Worm (Caenorhabditis elegans) whole organism, L1 larva: ENCODE results near the gene ndua-8.

Experiments used
- C16A3.4 ChIP-seq: fragments of 150-350 bp; optimal IDR thresholded peaks from 2 replicates; lab custom pipeline; 2014; ENCODE audit warnings: missing biosample characterization, missing genetic modification characterization
- alr-1 ChIP-seq: fragments of 200-800 bp; sonication (Bioruptor generic); optimal IDR thresholded peaks from 2 replicates; lab custom pipeline; 2018; ENCODE audit warnings: borderline replicate concordance, mild to moderate bottlenecking, missing genetic modification characterization, missing compliant biosample characterization
- aly-2 ChIP-seq: fragments of 150-350 bp; optimal IDR thresholded peaks from 2 replicates; lab custom pipeline; 2014; ENCODE audit warnings: missing biosample characterization, missing genetic modification characterization
- ama-1 ChIP-seq: fragments of 150-350 bp; optimal IDR thresholded peaks from 2 replicates; lab custom pipeline; 2014
- ceh-63 ChIP-seq: fragments of 200-800 bp; sonication (Bioruptor generic); optimal IDR thresholded peaks from 2 replicates; lab custom pipeline; 2018; ENCODE audit warnings: mild to moderate bottlenecking, missing genetic modification characterization, missing compliant biosample characterization
- ceh-82 ChIP-seq, 3 experiments: fragments of 150-350 bp in 1 of 3; sonication (generic microtip) in 2 of 3; optimal IDR thresholded peaks; 2 replicates each; lab custom pipeline; 2014 to 2017; ENCODE audit warnings: missing biosample characterization in 3 of 3, missing genetic modification characterization in 3 of 3
- ceh-88 ChIP-seq: fragments of 200-800 bp; sonication (Bioruptor generic); IDR thresholded peaks from 2 replicates; pipeline ENCODE4 v1.3.6; 2022; ENCODE audit warnings: missing genetic modification characterization, missing compliant biosample characterization
- dsc-1 ChIP-seq: sonication (generic microtip); optimal IDR thresholded peaks from 2 replicates; lab custom pipeline; 2016; ENCODE audit warnings: mild to moderate bottlenecking, missing genetic modification characterization, missing compliant biosample characterization
- efl-1 ChIP-seq, 4 experiments: fragments of 150-350 bp; optimal IDR thresholded peaks in 3 of 4; peaks in 1 of 4; 1 replicate in 1 of 4; 2 replicates in 3 of 4; lab custom pipeline; 2014; ENCODE audit warnings: missing biosample characterization in 2 of 4, missing genetic modification characterization in 2 of 4, missing genetic modification reagents in 2 of 4
- elt-2 ChIP-seq: sonication (generic microtip); optimal IDR thresholded peaks from 2 replicates; lab custom pipeline; 2016; ENCODE audit warnings: missing genetic modification characterization, mild to moderate bottlenecking, inconsistent platforms, missing compliant biosample characterization, missing genetic modification reagents
- elt-3 ChIP-seq, 6 experiments: fragments of 150-350 bp in 1 of 6; sonication (generic microtip); optimal IDR thresholded peaks; 2 replicates each; lab custom pipeline; 2017 to 2018; ENCODE audit warnings: missing biosample characterization in 6 of 6, missing genetic modification characterization in 6 of 6, inconsistent platforms in 1 of 6
- fkh-10 ChIP-seq: sonication (generic microtip); optimal IDR thresholded peaks from 2 replicates; lab custom pipeline; 2017; ENCODE audit warnings: missing biosample characterization, missing genetic modification reagents, missing genetic modification characterization
- fkh-4 ChIP-seq: sonication (generic microtip); optimal IDR thresholded peaks from 2 replicates; lab custom pipeline; 2016; ENCODE audit warnings: missing compliant biosample characterization, missing genetic modification characterization, borderline replicate concordance
- fkh-8 ChIP-seq: sonication (generic microtip); optimal IDR thresholded peaks from 2 replicates; lab custom pipeline; 2016; ENCODE audit warnings: mild to moderate bottlenecking, missing genetic modification characterization, missing compliant biosample characterization
- irx-1 ChIP-seq: sonication (generic microtip); optimal IDR thresholded peaks from 2 replicates; lab custom pipeline; 2016; ENCODE audit warnings: missing genetic modification characterization, missing compliant biosample characterization
- jun-1 ChIP-seq: fragments of 150-350 bp; optimal IDR thresholded peaks from 2 replicates; lab custom pipeline; 2014; ENCODE audit warnings: missing biosample characterization, missing genetic modification reagents, missing genetic modification characterization
- lin-13 ChIP-seq: fragments of 150-350 bp; optimal IDR thresholded peaks from 2 replicates; lab custom pipeline; 2014; ENCODE audit warnings: missing biosample characterization, missing genetic modification reagents, missing genetic modification characterization
- lin-14 ChIP-seq: fragments of 200-800 bp; sonication (Bioruptor generic); optimal IDR thresholded peaks from 2 replicates; lab custom pipeline; 2018; ENCODE audit warnings: mild to moderate bottlenecking, missing genetic modification characterization, moderate library complexity, missing compliant biosample characterization
- lin-15B ChIP-seq: fragments of 150-350 bp; sonication (generic microtip); optimal IDR thresholded peaks from 3 replicates; lab custom pipeline; 2014; ENCODE audit warnings: missing biosample characterization, missing genetic modification characterization
- lin-39 ChIP-seq: fragments of 150-350 bp; optimal IDR thresholded peaks from 2 replicates; lab custom pipeline; 2014; ENCODE audit warnings: missing biosample characterization, missing genetic modification reagents, missing genetic modification characterization
- lsy-2 ChIP-seq, 2 experiments: fragments of 150-350 bp; optimal IDR thresholded peaks; 2 replicates each; lab custom pipeline; 2014; ENCODE audit warnings: missing biosample characterization in 2 of 2, missing genetic modification characterization in 2 of 2
- mab-9 ChIP-seq: fragments of 200-800 bp; sonication (Bioruptor generic); IDR thresholded peaks from 2 replicates; pipeline ENCODE4 v1.3.6; 2022; ENCODE audit warnings: missing genetic modification reagents, missing genetic modification characterization, missing compliant biosample characterization
- mdl-1 ChIP-seq, 2 experiments: fragments of 150-350 bp; optimal IDR thresholded peaks; 2 replicates each; lab custom pipeline; 2014 to 2017; ENCODE audit warnings: missing biosample characterization in 2 of 2, missing genetic modification characterization in 2 of 2, inconsistent platforms in 1 of 2
- mef-2 ChIP-seq: fragments of 150-350 bp; optimal IDR thresholded peaks from 2 replicates; lab custom pipeline; 2014; ENCODE audit warnings: missing biosample characterization, missing genetic modification characterization
- nhr-11 ChIP-seq: fragments of 150-350 bp; optimal IDR thresholded peaks from 2 replicates; lab custom pipeline; 2014; ENCODE audit warnings: missing biosample characterization, missing genetic modification characterization
- nhr-20 ChIP-seq: sonication (generic microtip); optimal IDR thresholded peaks from 2 replicates; lab custom pipeline; 2016; ENCODE audit warnings: mild to moderate bottlenecking, missing genetic modification characterization, missing compliant biosample characterization
- nhr-237 ChIP-seq: fragments of 150-350 bp; optimal IDR thresholded peaks from 2 replicates; lab custom pipeline; 2014; ENCODE audit warnings: missing biosample characterization, missing genetic modification characterization
- nhr-71 ChIP-seq: sonication (generic microtip); optimal IDR thresholded peaks from 2 replicates; lab custom pipeline; 2016; ENCODE audit warnings: mild to moderate bottlenecking, missing genetic modification characterization, moderate library complexity, missing compliant biosample characterization
- nhr-77 ChIP-seq: fragments of 150-350 bp; optimal IDR thresholded peaks from 2 replicates; lab custom pipeline; 2014; ENCODE audit warnings: missing biosample characterization, missing genetic modification characterization
- nhr-85 ChIP-seq: sonication (generic microtip); peaks from one replicate; lab custom pipeline; 2016; ENCODE audit warnings: missing genetic modification characterization, inconsistent platforms, missing compliant biosample characterization
- pax-3 ChIP-seq: fragments of 200-800 bp; sonication (Bioruptor generic); optimal IDR thresholded peaks from 2 replicates; lab custom pipeline; 2018; ENCODE audit warnings: mild to moderate bottlenecking, missing genetic modification characterization, moderate library complexity, missing compliant biosample characterization
- pqm-1 ChIP-seq: sonication (generic microtip); optimal IDR thresholded peaks from 3 replicates; lab custom pipeline; 2017; ENCODE audit warnings: missing biosample characterization, missing genetic modification characterization
- skn-1 ChIP-seq: fragments of 150-350 bp; optimal IDR thresholded peaks from 2 replicates; lab custom pipeline; 2014; ENCODE audit warnings: missing biosample characterization, missing genetic modification characterization
- snpc-4 ChIP-seq: fragments of 150-350 bp; optimal IDR thresholded peaks from 2 replicates; lab custom pipeline; 2014; ENCODE audit warnings: missing biosample characterization, missing genetic modification characterization
- sox-4 ChIP-seq: sonication (generic microtip); optimal IDR thresholded peaks from 2 replicates; lab custom pipeline; 2016; ENCODE audit warnings: missing genetic modification characterization, missing compliant biosample characterization
- tbx-2 ChIP-seq: sonication (generic microtip); optimal IDR thresholded peaks from 2 replicates; lab custom pipeline; 2016; ENCODE audit warnings: missing genetic modification characterization, missing compliant biosample characterization
- tlp-1 ChIP-seq: fragments of 150-350 bp; optimal IDR thresholded peaks from 2 replicates; lab custom pipeline; 2014; ENCODE audit warnings: missing biosample characterization, missing genetic modification characterization
- unc-130 ChIP-seq: fragments of 150-350 bp; optimal IDR thresholded peaks from 2 replicates; lab custom pipeline; 2017; ENCODE audit warnings: missing biosample characterization, missing genetic modification characterization, inconsistent platforms
- unc-62 ChIP-seq: fragments of 150-350 bp; optimal IDR thresholded peaks from 2 replicates; lab custom pipeline; 2014; ENCODE audit warnings: missing biosample characterization, missing genetic modification reagents, missing genetic modification characterization
- unc-86 ChIP-seq: sonication (generic microtip); optimal IDR thresholded peaks from 2 replicates; lab custom pipeline; 2016; ENCODE audit warnings: missing genetic modification characterization, missing compliant biosample characterization
- vab-15 ChIP-seq: sonication (generic microtip); optimal IDR thresholded peaks from 2 replicates; lab custom pipeline; 2017; ENCODE audit warnings: missing genotype, mild to moderate bottlenecking, missing genetic modification characterization, missing compliant biosample characterization
- xbp-1 ChIP-seq: sonication (generic microtip); optimal IDR thresholded peaks from 2 replicates; lab custom pipeline; 2016; ENCODE audit warnings: missing genetic modification characterization, missing compliant biosample characterization

ndua-8 gene

ce11 chrIII:2576360-2577259 is 47.7 kb downstream of the ndua-8 start (continued):
- TF ChIP-seq aly-2 (tag; lab: Kevin White, UChicago): no peak
- TF ChIP-seq nhr-71 (tag; lab: Kevin White, UChicago): peak; percentile 67
- no peak for TF ChIP-seq mef-2 (tag; lab: Kevin White, UChicago)
- no peak for TF ChIP-seq fkh-4
- TF ChIP-seq unc-130 (tag; lab: Kevin White, UChicago): peak; percentile 1
- TF ChIP-seq irx-1 (tag; lab: Kevin White, UChicago): no peak
- TF ChIP-seq fkh-10 (GFP tag; lab: Kevin White, UChicago): peak; percentile 12
- TF ChIP-seq ama-1: no peak
- peak; percentile 18 for TF ChIP-seq nhr-20
- TF ChIP-seq lin-39: no peak
- TF ChIP-seq lin-13 (GFP tag; lab: Kevin White, UChicago): peak; percentile 21
- TF ChIP-seq tlp-1: no peak
- TF ChIP-seq nhr-237: peak; percentile 24
- no peak for TF ChIP-seq elt-2
- TF ChIP-seq efl-1 (optimal IDR thresholded peaks at IDR 0.05; lab: Kevin White, UChicago): peak; percentile 60 to 68
- TF ChIP-seq efl-1 (GFP tag; optimal IDR thresholded peaks at IDR 0.05 in 1 of 2; lab: Kevin White, UChicago): peak; percentile 32 to 95
- TF ChIP-seq nhr-77 (tag; lab: Kevin White, UChicago): peak; percentile 39
- peak; percentile 3 for TF ChIP-seq unc-86 (tag; lab: Kevin White, UChicago)
- peak; percentile 60 for TF ChIP-seq fkh-8
- TF ChIP-seq lin-14 (GFP tag; lab: Kevin White, UChicago): peak; percentile 88
- no peak for TF ChIP-seq ceh-88 (GFP tag; lab: Robert Waterston, UW)
- peak; percentile 28 for TF ChIP-seq lin-15B (tag; lab: Kevin White, UChicago)
- TF ChIP-seq nhr-85 (tag; lab: Kevin White, UChicago): peak; percentile 58
- no peak for TF ChIP-seq ceh-63 (GFP tag; lab: Kevin White, UChicago)
- no peak for TF ChIP-seq unc-62
- TF ChIP-seq elt-3 (tag; optimal IDR thresholded peaks at IDR 0.05; lab: Kevin White, UChicago): no peak
- TF ChIP-seq dsc-1 (tag; lab: Kevin White, UChicago): peak; percentile 35
- peak in 2 of 3 experiments; percentile 19 to 64 for TF ChIP-seq ceh-82 (tag; optimal IDR thresholded peaks at IDR 0.05; lab: Kevin White, UChicago)
- no peak for TF ChIP-seq pax-3 (tag; lab: Kevin White, UChicago)
- TF ChIP-seq tbx-2 (tag; lab: Kevin White, UChicago): peak; percentile 38
- no peak for TF ChIP-seq jun-1 (tag; lab: Kevin White, UChicago)
- TF ChIP-seq sox-4: no peak
- TF ChIP-seq mdl-1 (tag; optimal IDR thresholded peaks at IDR 0.05; lab: Kevin White, UChicago): peak in 1 of 2 experiments; percentile 44
- TF ChIP-seq lsy-2 (tag; optimal IDR thresholded peaks at IDR 0.05; lab: Kevin White, UChicago): peak; percentile 37 to 84
- TF ChIP-seq mab-9 (GFP tag; lab: Robert Waterston, UW): no peak
- peak; percentile 59 for TF ChIP-seq C16A3.4 (tag; lab: Kevin White, UChicago)
- no peak for TF ChIP-seq pqm-1 (tag; lab: Kevin White, UChicago)
- peak; percentile 10 for TF ChIP-seq snpc-4
- no peak for TF ChIP-seq vab-15 (tag; lab: Kevin White, UChicago)
- TF ChIP-seq nhr-11: no peak
- no peak for TF ChIP-seq skn-1 (tag; lab: Kevin White, UChicago)
- no peak for TF ChIP-seq alr-1 (tag; lab: Kevin White, UChicago)
- peak; percentile 26 for TF ChIP-seq xbp-1 (tag; lab: Kevin White, UChicago)

DNA sequence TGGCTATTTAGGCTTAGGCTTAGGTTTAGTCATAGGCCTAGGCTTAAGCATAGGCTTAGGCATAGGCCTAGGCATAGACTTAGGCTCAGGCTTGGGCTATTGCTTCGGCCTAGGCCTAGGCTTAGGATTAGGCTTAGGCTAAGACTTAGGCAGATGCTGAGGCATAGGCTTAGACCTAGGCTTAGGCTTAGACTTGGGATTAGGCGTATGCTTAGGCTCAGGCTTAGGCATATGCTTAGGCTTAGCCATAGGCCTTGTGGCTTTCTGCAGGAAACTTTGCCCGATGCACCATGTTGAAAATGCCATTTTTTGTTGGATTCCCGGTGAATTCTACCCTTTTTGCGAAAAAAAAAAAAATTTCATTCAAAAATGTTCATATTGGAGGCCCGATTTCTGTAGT is 49.1 kb downstream of the ndua-8 start:
- TF ChIP-seq fkh-8: no peak
- no peak for TF ChIP-seq ama-1
- no peak for TF ChIP-seq mab-9 (GFP tag; lab: Robert Waterston, UW)
- TF ChIP-seq, all 84 proteins: peak for 0
